Worm (Caenorhabditis elegans): ENCODE data around the gene slrp-1.

Gene slrp-1

DNA sequence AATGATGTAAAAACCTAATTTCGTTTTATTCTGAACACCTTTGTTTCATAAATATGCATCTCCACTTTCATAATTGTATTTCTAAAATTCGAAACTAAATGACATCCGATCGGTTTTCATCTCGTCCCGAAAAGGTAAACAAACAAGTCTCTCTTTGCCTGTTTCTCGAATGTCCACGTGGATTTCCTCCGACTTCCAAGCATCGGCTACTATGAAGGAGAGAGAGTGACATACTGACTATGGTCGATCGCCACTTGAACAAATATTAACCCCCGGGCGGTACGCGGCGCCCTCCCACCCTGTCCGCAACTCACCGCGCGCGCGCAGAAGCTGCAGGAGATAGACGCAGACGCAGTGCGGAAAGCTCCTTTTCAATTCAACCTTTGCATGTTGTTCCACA lies 10.2 kb downstream of the slrp-1 start:
- TF ChIP-seq scrt-1 (GFP tag; IDR thresholded peaks at IDR 0.05) (no peak), sea-1 (GFP tag; conservative IDR thresholded peaks at IDR 0.05) (no peak), ets-7 (tag; optimal IDR thresholded peaks at IDR 0.05) (no peak), tra-4 (tag; optimal IDR thresholded peaks at IDR 0.05) (no peak), hmbx-1 (tag; optimal IDR thresholded peaks at IDR 0.05) (no peak), F13C5.2 (tag; optimal IDR thresholded peaks at IDR 0.05) (no peak), hnd-1 (tag; optimal IDR thresholded peaks at IDR 0.05) (no peak), ceh-36 (tag; optimal IDR thresholded peaks at IDR 0.05) (no peak), flt-1 (GFP tag; IDR thresholded peaks at IDR 0.05) (no peak), aly-1 (tag; optimal IDR thresholded peaks at IDR 0.05) (no peak), tbx-37 (GFP tag; conservative IDR thresholded peaks at IDR 0.05) (no peak), hmg-4 (GFP tag; optimal IDR thresholded peaks at IDR 0.05) (no peak), B0310.2 (tag; optimal IDR thresholded peaks at IDR 0.05) (no peak), tbx-11 (GFP tag; IDR thresholded peaks at IDR 0.05) (no peak)

DNA sequence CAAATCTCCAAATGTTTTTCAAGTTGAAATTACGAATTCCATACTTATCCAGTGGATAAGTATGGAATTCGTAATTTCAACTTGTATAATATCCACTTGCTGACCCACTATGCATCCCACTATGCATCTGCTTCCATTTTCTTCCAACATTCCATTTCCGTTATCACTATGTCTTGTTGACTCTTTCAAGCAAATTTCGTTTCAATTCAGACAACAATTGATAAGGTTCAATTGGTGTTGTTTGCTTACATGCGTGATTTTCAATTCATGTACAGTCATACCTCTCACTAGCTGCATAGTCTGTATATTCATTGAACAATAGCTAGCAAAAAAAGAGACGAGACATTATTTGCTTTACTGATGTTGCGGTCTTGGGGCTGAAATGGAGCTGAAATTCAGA lies 11.2 kb downstream of the slrp-1 start:
- TF ChIP-seq ceh-36 (tag; optimal IDR thresholded peaks at IDR 0.05) = no peak
- no peak for TF ChIP-seq ceh-13 (GFP tag; optimal IDR thresholded peaks at IDR 0.05)
- TF ChIP-seq ama-1 (optimal IDR thresholded peaks at IDR 0.05) = no peak
- TF ChIP-seq tra-4 (tag; optimal IDR thresholded peaks at IDR 0.05) = no peak
- TF ChIP-seq B0310.2 (tag; optimal IDR thresholded peaks at IDR 0.05) = no peak
- no peak for TF ChIP-seq sea-1 (GFP tag; conservative IDR thresholded peaks at IDR 0.05)
- TF ChIP-seq pes-1 (GFP tag; IDR thresholded peaks at IDR 0.05) = no peak
- TF ChIP-seq scrt-1 (GFP tag; IDR thresholded peaks at IDR 0.05) = no peak
- no peak for TF ChIP-seq hmbx-1 (tag; optimal IDR thresholded peaks at IDR 0.05)
- no peak for TF ChIP-seq hmg-4 (GFP tag; optimal IDR thresholded peaks at IDR 0.05)
- no peak for TF ChIP-seq flt-1 (GFP tag; IDR thresholded peaks at IDR 0.05)
- TF ChIP-seq F13C5.2 (tag; optimal IDR thresholded peaks at IDR 0.05) = no peak

DNA sequence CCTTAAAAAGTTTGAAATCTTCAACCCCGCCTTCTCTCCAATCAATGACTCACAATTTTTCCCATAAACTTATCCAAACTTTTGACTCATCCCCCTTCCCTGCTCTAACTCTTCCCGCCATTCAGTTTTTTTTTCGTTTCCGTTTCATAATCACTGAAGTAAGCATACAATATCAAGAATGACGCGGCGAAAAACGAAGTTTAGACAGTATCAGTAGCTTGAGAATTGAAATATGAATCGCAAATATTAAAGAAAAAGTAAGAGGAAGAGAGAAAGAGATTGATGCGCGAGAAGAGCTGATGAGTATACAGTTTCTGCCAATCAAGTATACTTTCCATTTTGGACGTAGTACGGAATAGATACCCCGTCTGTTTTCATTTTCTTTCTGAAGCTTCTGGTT lies 11.8 kb downstream of the slrp-1 start:
- TF ChIP-seq F13C5.2 (tag; optimal IDR thresholded peaks at IDR 0.05) (no peak), sea-1 (GFP tag; conservative IDR thresholded peaks at IDR 0.05) (no peak), aly-1 (tag; optimal IDR thresholded peaks at IDR 0.05) (no peak), ceh-13 (GFP tag; optimal IDR thresholded peaks at IDR 0.05) (no peak), hmg-4 (GFP tag; optimal IDR thresholded peaks at IDR 0.05) (no peak), ets-7 (tag; optimal IDR thresholded peaks at IDR 0.05) (no peak), ama-1 (optimal IDR thresholded peaks at IDR 0.05) (no peak), B0310.2 (tag; optimal IDR thresholded peaks at IDR 0.05) (no peak), tbx-11 (GFP tag; IDR thresholded peaks at IDR 0.05) (no peak), tbx-37 (GFP tag; conservative IDR thresholded peaks at IDR 0.05) (no peak), scrt-1 (GFP tag; IDR thresholded peaks at IDR 0.05) (no peak), hmbx-1 (tag; optimal IDR thresholded peaks at IDR 0.05) (no peak), ceh-36 (tag; optimal IDR thresholded peaks at IDR 0.05) (no peak), hnd-1 (tag; optimal IDR thresholded peaks at IDR 0.05) (no peak), pes-1 (GFP tag; IDR thresholded peaks at IDR 0.05) (no peak), tra-4 (tag; optimal IDR thresholded peaks at IDR 0.05) (no peak), flt-1 (GFP tag; IDR thresholded peaks at IDR 0.05) (no peak)

DNA sequence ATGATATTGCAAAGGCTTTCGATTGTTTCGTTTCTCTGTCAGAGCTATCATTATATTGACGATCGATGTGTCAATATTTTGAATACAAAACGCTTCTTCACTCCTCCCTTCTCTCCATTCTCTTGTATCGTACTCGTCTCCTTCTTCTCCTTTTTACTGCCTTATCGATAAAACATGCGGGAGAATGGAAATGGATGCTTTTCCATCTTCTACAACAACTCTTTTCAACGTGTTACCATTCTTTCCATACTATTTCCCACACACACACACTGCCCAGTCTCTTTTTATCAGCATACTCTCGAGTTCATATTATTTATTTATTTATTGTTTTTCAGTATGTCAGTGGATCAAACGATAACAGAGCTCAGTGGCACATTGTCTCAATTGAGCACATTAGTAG lies 13.0 kb downstream of the slrp-1 start, which contains the start of gene C50B8.6:
Gene C50B8.6, plus strand, starts transcription at position 336 of the 400 bp plus-strand sequence.
- TF ChIP-seq hmbx-1 (tag; optimal IDR thresholded peaks at IDR 0.05) (no peak), hnd-1 (tag; optimal IDR thresholded peaks at IDR 0.05) (no peak), ets-7 (tag; optimal IDR thresholded peaks at IDR 0.05) (no peak)

DNA sequence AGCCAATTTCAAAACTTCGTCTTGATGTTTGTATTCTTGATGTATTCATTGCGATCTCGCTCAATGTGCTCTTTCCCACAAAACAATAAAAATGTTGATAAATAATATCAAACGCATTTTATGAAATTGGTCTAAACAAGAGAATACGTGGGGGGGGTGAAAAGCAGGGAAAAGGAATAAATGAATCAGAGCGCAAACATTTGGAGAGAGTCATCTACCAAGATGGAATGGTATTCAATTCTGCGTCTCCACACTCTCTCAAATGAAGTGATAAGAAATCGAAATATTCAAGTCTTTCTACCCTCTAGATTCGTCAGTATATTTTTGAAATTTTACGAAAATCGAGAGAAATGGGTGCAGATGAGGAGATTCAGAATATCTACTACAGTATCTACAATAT lies 15.0 kb downstream of the slrp-1 start, which contains the start of gene C50B8.5:
Gene C50B8.5, plus strand, starts transcription at position 273 of the 400 bp plus-strand sequence.
- TF ChIP-seq flt-1 (GFP tag; IDR thresholded peaks at IDR 0.05) (no peak), tbx-11 (GFP tag; IDR thresholded peaks at IDR 0.05) (no peak), pes-1 (GFP tag; IDR thresholded peaks at IDR 0.05) (no peak), ama-1 (optimal IDR thresholded peaks at IDR 0.05) (no peak), ceh-36 (tag; optimal IDR thresholded peaks at IDR 0.05) (no peak), aly-1 (tag; optimal IDR thresholded peaks at IDR 0.05) (no peak), ceh-13 (GFP tag; optimal IDR thresholded peaks at IDR 0.05) (no peak), ets-7 (tag; optimal IDR thresholded peaks at IDR 0.05) (no peak), tra-4 (tag; optimal IDR thresholded peaks at IDR 0.05) (no peak)

DNA sequence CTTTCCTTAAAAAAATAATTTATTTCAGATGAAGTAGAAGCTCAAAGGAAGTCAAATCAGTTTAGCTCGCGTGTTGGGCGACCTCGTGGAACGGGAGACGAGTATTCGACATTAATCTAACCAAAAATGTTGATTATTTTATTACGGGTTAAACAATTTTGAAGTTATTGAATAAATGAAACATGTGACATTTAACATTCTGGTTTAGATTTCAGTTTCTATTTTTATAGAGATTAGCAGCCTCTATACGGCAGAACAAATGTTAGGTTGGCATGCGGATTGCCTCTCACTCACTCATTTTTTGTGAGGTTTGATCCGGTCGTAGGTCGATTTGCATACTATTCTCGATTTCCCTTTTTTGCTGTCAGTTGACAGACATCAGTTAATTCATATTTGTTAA lies 18.8 kb downstream of the slrp-1 start, which contains the start of gene F53F4.1:
Gene F53F4.1, plus strand, starts transcription at position 301 of the 400 bp plus-strand sequence.
- TF ChIP-seq ets-7 (tag; optimal IDR thresholded peaks at IDR 0.05) = no peak
- no peak for TF ChIP-seq flt-1 (GFP tag; IDR thresholded peaks at IDR 0.05)
- no peak for TF ChIP-seq tra-4 (tag; optimal IDR thresholded peaks at IDR 0.05)
- no peak for TF ChIP-seq hmbx-1 (tag; optimal IDR thresholded peaks at IDR 0.05)
- TF ChIP-seq tbx-37 (GFP tag; conservative IDR thresholded peaks at IDR 0.05) = no peak
- TF ChIP-seq ceh-13 (GFP tag; optimal IDR thresholded peaks at IDR 0.05) = no peak
- TF ChIP-seq pes-1 (GFP tag; IDR thresholded peaks at IDR 0.05) = no peak
- no peak for TF ChIP-seq ceh-36 (tag; optimal IDR thresholded peaks at IDR 0.05)
- TF ChIP-seq B0310.2 (tag; optimal IDR thresholded peaks at IDR 0.05) = no peak
- TF ChIP-seq scrt-1 (GFP tag; IDR thresholded peaks at IDR 0.05) = no peak
- TF ChIP-seq hnd-1 (tag; optimal IDR thresholded peaks at IDR 0.05) = no peak

DNA sequence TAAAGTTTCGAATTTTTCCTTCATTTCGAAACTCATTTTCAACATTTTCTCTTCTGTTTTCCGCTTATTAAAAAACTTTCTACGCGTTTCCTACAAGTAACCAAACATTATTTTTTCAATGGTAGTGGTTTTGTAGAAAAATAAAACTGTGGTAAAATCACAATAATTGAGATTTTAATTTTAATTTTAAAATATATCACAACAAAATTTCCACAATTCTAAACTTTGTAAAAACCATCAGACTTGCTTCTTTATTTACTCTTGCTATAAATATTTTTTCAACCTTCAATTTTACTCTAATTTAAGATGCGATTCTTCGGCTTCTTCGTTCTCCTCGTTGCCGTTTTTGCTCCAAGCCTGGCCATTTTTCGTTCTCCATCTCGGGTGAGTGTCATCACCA lies 22.2 kb downstream of the slrp-1 start, which contains the start of gene F53F4.17:
Gene F53F4.17, plus strand, starts transcription at position 301 of the 400 bp plus-strand sequence.
- TF ChIP-seq ets-7 (tag; optimal IDR thresholded peaks at IDR 0.05) (no peak), F13C5.2 (tag; optimal IDR thresholded peaks at IDR 0.05) (no peak), aly-1 (tag; optimal IDR thresholded peaks at IDR 0.05) (no peak), tra-4 (tag; optimal IDR thresholded peaks at IDR 0.05) (no peak), hnd-1 (tag; optimal IDR thresholded peaks at IDR 0.05) (no peak), hmbx-1 (tag; optimal IDR thresholded peaks at IDR 0.05) (no peak), ceh-36 (tag; optimal IDR thresholded peaks at IDR 0.05) (no peak), scrt-1 (GFP tag; IDR thresholded peaks at IDR 0.05) (no peak), ama-1 (optimal IDR thresholded peaks at IDR 0.05) (no peak), ceh-13 (GFP tag; optimal IDR thresholded peaks at IDR 0.05) (no peak), hmg-4 (GFP tag; optimal IDR thresholded peaks at IDR 0.05) (no peak), sea-1 (GFP tag; conservative IDR thresholded peaks at IDR 0.05) (no peak), tbx-37 (GFP tag; conservative IDR thresholded peaks at IDR 0.05) (no peak), B0310.2 (tag; optimal IDR thresholded peaks at IDR 0.05) (no peak), tbx-11 (GFP tag; IDR thresholded peaks at IDR 0.05) (no peak), flt-1 (GFP tag; IDR thresholded peaks at IDR 0.05) (no peak)

All from whole organism, early embryonic.